Fruit fly (Drosophila melanogaster): Measurements from ENCODE around the gene CG18788.

dm6 chr2L:12078123-12078658, 44.2 kb downstream of the CG18788 start:
- TF ChIP-seq ey (GFP tag; optimal IDR thresholded peaks at IDR 0.05) (no peak), Rel (GFP tag; optimal IDR thresholded peaks at IDR 0.05) (no peak), Rel (tag; optimal IDR thresholded peaks at IDR 0.05) (no peak), CG9705 (GFP tag; optimal IDR thresholded peaks at IDR 0.05) (no peak), GATAd (GFP tag; optimal IDR thresholded peaks at IDR 0.05) (no peak)

All from whole organism, wandering third instar larva.